Worm (Caenorhabditis elegans): Measurements from ENCODE around the gene D2089.8.

The D2089.8 gene

ce11 chrII:10696060-10696459, 33.5 kb upstream of the D2089.8 start:
- TF ChIP-seq sem-4 (tag; optimal IDR thresholded peaks at IDR 0.05) = no peak

ce11 chrII:10694713-10695112, 32.1 kb upstream of the D2089.8 start, which contains the start of gene lgc-57:
lgc-57 (plus strand) TSS chrII:10695013.
- TF ChIP-seq unc-55 (GFP tag; optimal IDR thresholded peaks at IDR 0.05) = no peak
- no peak for TF ChIP-seq lin-13 (GFP tag; optimal IDR thresholded peaks at IDR 0.05)
- TF ChIP-seq fos-1 (tag; optimal IDR thresholded peaks at IDR 0.05) = no peak
- no peak for TF ChIP-seq dmd-4 (tag; optimal IDR thresholded peaks at IDR 0.05)
- no peak for TF ChIP-seq C34F6.9 (tag; optimal IDR thresholded peaks at IDR 0.05)
- TF ChIP-seq blmp-1 (tag; optimal IDR thresholded peaks at IDR 0.05; ENCODE audit: insufficient read depth) = no peak
- TF ChIP-seq nhr-11 (tag; optimal IDR thresholded peaks at IDR 0.05) = no peak
- no peak for TF ChIP-seq aly-2 (tag; optimal IDR thresholded peaks at IDR 0.05)
- no peak for TF ChIP-seq R02D3.7 (tag; optimal IDR thresholded peaks at IDR 0.05)
- no peak for TF ChIP-seq nhr-25 (tag; optimal IDR thresholded peaks at IDR 0.05)

DNA sequence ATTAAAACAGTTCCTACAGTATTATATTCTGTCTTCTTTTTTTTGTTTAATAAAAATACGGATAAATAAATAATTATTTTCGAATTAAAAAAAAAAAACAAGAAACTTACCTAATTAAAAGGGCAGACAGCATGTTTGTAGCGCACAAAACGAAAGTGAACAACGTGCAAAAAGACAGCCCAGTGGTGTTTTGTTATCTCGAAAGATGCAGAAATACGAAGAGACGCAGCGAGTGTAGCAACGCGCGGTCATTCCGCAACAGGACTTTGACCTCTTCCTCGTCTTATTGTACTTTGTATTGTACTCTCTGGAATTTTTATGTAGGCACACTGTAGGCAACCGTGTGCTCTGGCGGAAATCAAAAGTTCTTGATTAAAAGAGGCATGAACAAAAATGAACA, 31.1 kb upstream of the D2089.8 start, which contains the start of gene gbh-1:
TSS of gene gbh-1 (minus strand) at position 149 of the 400 bp plus-strand sequence.
- TF ChIP-seq mdl-1 (tag; optimal IDR thresholded peaks at IDR 0.05) (peak in 1 of 2 experiments; percentile 6), snpc-4 (tag; optimal IDR thresholded peaks at IDR 0.05) (no peak), mbf-1 (tag; optimal IDR thresholded peaks at IDR 0.05) (no peak), zag-1 (tag; optimal IDR thresholded peaks at IDR 0.05) (no peak), ceh-16 (tag; optimal IDR thresholded peaks at IDR 0.05) (no peak), ztf-4 (tag; optimal IDR thresholded peaks at IDR 0.05) (no peak), nhr-21 (tag; optimal IDR thresholded peaks at IDR 0.05) (no peak), crh-2 (tag; optimal IDR thresholded peaks at IDR 0.05) (peak; percentile 28), fos-1 (tag; optimal IDR thresholded peaks at IDR 0.05) (peak; percentile 19), lin-39 (tag; optimal IDR thresholded peaks at IDR 0.05) (no peak), ceh-82 (tag; optimal IDR thresholded peaks at IDR 0.05) (no peak), R02D3.7 (tag; optimal IDR thresholded peaks at IDR 0.05) (no peak), skn-1 (tag; optimal IDR thresholded peaks at IDR 0.05) (no peak), peb-1 (tag; optimal IDR thresholded peaks at IDR 0.05) (no peak), nhr-23 (tag; optimal IDR thresholded peaks at IDR 0.05) (no peak), blmp-1 (tag; optimal IDR thresholded peaks at IDR 0.05; ENCODE audit: insufficient read depth) (peak; percentile 50)

- TF ChIP-seq nhr-23 (tag; optimal IDR thresholded peaks at IDR 0.05) (no peak), unc-62 (GFP tag; optimal IDR thresholded peaks at IDR 0.05) (no peak), sem-4 (tag; optimal IDR thresholded peaks at IDR 0.05) (no peak)
Observed at ce11 chrII:10684954-10685353, 22.4 kb upstream of the D2089.8 start.

ce11 chrII:10680614-10681013, 18.0 kb upstream of the D2089.8 start:
- TF ChIP-seq sma-3 (GFP tag; optimal IDR thresholded peaks at IDR 0.05) = no peak
- no peak for TF ChIP-seq aly-2 (tag; optimal IDR thresholded peaks at IDR 0.05)
- TF ChIP-seq mdl-1 (tag; optimal IDR thresholded peaks at IDR 0.05) = no peak
- no peak for TF ChIP-seq ama-1 (optimal IDR thresholded peaks at IDR 0.05)
- TF ChIP-seq nhr-77 (tag; optimal IDR thresholded peaks at IDR 0.05) = no peak
- TF ChIP-seq ztf-4 (tag; optimal IDR thresholded peaks at IDR 0.05) = no peak
- TF ChIP-seq mab-5 (tag; optimal IDR thresholded peaks at IDR 0.05) = no peak
- TF ChIP-seq peb-1 (tag; optimal IDR thresholded peaks at IDR 0.05) = no peak
- TF ChIP-seq nhr-129 (tag; optimal IDR thresholded peaks at IDR 0.05) = no peak
- TF ChIP-seq unc-55 (GFP tag; optimal IDR thresholded peaks at IDR 0.05) = no peak
- TF ChIP-seq nhr-12 (tag; optimal IDR thresholded peaks at IDR 0.05) = no peak
- TF ChIP-seq ztf-11 (tag; optimal IDR thresholded peaks at IDR 0.05) = no peak
- TF ChIP-seq blmp-1 (tag; optimal IDR thresholded peaks at IDR 0.05; ENCODE audit: insufficient read depth) = no peak

DNA sequence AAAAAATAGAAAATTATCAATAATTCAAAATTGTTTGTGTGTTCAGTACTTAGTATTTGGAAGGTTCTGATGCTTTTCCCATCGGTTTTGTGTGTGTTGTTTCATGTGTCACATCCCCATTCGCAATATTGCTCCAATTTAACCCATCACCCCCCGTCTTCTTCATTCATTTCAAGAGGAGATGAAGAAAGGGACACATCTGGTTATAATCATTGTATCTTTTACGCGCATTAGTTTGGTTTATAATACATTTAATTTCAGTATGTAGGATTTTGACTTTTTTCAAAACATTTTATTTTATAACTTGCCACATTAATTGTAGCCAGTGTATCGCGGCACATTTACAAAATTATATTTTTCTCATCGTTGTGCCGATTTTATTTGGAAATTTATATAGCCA, 17.5 kb upstream of the D2089.8 start:
- TF ChIP-seq nhr-6 (tag; optimal IDR thresholded peaks at IDR 0.05) (no peak), nhr-11 (tag; optimal IDR thresholded peaks at IDR 0.05) (no peak), unc-62 (GFP tag; optimal IDR thresholded peaks at IDR 0.05) (no peak), F13H6.1 (tag; optimal IDR thresholded peaks at IDR 0.05) (no peak), lsy-2 (tag; optimal IDR thresholded peaks at IDR 0.05) (no peak), Y55F3AM.14 (GFP tag; optimal IDR thresholded peaks at IDR 0.05) (no peak), sma-9 (GFP tag; optimal IDR thresholded peaks at IDR 0.05) (no peak), sma-9 (tag; optimal IDR thresholded peaks at IDR 0.05) (no peak)
